Fruit fly (Drosophila melanogaster): ENCODE results near the gene CG6985.

CG6985 gene

dm6 chr3R:22740930-22741329 is at the start of gene CG6985, which contains the start of gene Dcr-1:
CG6985 (plus strand) TSS chr3R:22741150.
Dcr-1 (minus strand) TSS chr3R:22741091.
- TF ChIP-seq Rel (GFP tag; optimal IDR thresholded peaks at IDR 0.05) (no peak), Rel (tag; optimal IDR thresholded peaks at IDR 0.05) (peak; percentile 91), Sp1 (GFP tag; optimal IDR thresholded peaks at IDR 0.05) (no peak), ey (GFP tag; optimal IDR thresholded peaks at IDR 0.05) (no peak)

dm6 chr3R:22694659-22695058 is 46.3 kb upstream of the CG6985 start, which contains the start of gene cd:
cd (plus strand) TSS chr3R:22694959.
- TF ChIP-seq fru (GFP tag; optimal IDR thresholded peaks at IDR 0.05) (no peak), Dif (GFP tag; optimal IDR thresholded peaks at IDR 0.05; ENCODE audit: partially characterized antibody) (no peak), Sp1 (GFP tag; optimal IDR thresholded peaks at IDR 0.05) (no peak), Hr78 (GFP tag; optimal IDR thresholded peaks at IDR 0.05) (no peak), Dfd (GFP tag; optimal IDR thresholded peaks at IDR 0.05) (no peak), sv (GFP tag; optimal IDR thresholded peaks at IDR 0.05) (no peak), GATAd (GFP tag; optimal IDR thresholded peaks at IDR 0.05) (no peak), dsf (GFP tag; optimal IDR thresholded peaks at IDR 0.05; ENCODE audit: borderline replicate concordance) (no peak), usp (GFP tag; optimal IDR thresholded peaks at IDR 0.05) (no peak), pan (optimal IDR thresholded peaks at IDR 0.05) (no peak), rgr (GFP tag; optimal IDR thresholded peaks at IDR 0.05) (no peak), ey (GFP tag; optimal IDR thresholded peaks at IDR 0.05) (no peak), h (GFP tag; optimal IDR thresholded peaks at IDR 0.05) (no peak)

- TF ChIP-seq sv (GFP tag; optimal IDR thresholded peaks at IDR 0.05) (no peak), Dfd (GFP tag; optimal IDR thresholded peaks at IDR 0.05) (no peak), fru (GFP tag; optimal IDR thresholded peaks at IDR 0.05) (peak; percentile 65), N (GFP tag; optimal IDR thresholded peaks at IDR 0.05) (no peak), Dif (GFP tag; optimal IDR thresholded peaks at IDR 0.05; ENCODE audit: partially characterized antibody) (peak; percentile 25), CG9705 (GFP tag; optimal IDR thresholded peaks at IDR 0.05) (no peak)
Measured at dm6 chr3R:22698208-22698607, 42.7 kb upstream of the CG6985 start, which contains the start of gene Cyp6d4. Cyp6d4 (plus strand) TSS chr3R:22698319.

- TF ChIP-seq h (GFP tag; optimal IDR thresholded peaks at IDR 0.05) (no peak), CG32264 (GFP tag; optimal IDR thresholded peaks at IDR 0.05) (no peak), tai (GFP tag; optimal IDR thresholded peaks at IDR 0.05) (no peak), sage (GFP tag; optimal IDR thresholded peaks at IDR 0.05) (no peak), Myc (optimal IDR thresholded peaks at IDR 0.05) (no peak), Jra (GFP tag; optimal IDR thresholded peaks at IDR 0.05) (no peak), ey (GFP tag; optimal IDR thresholded peaks at IDR 0.05) (no peak), jim (GFP tag; optimal IDR thresholded peaks at IDR 0.05) (no peak), Rel (GFP tag; optimal IDR thresholded peaks at IDR 0.05) (no peak), Rel (tag; optimal IDR thresholded peaks at IDR 0.05) (no peak), Sp1 (GFP tag; optimal IDR thresholded peaks at IDR 0.05) (no peak), usp (GFP tag; optimal IDR thresholded peaks at IDR 0.05) (no peak), Hnf4 (GFP tag; optimal IDR thresholded peaks at IDR 0.05) (no peak), OdsH (GFP tag; optimal IDR thresholded peaks at IDR 0.05) (no peak), CG9705 (GFP tag; optimal IDR thresholded peaks at IDR 0.05) (no peak), woc (GFP tag; optimal IDR thresholded peaks at IDR 0.05) (no peak), Dif (GFP tag; optimal IDR thresholded peaks at IDR 0.05; ENCODE audit: partially characterized antibody) (no peak), brk (GFP tag; optimal IDR thresholded peaks at IDR 0.05) (no peak)
Measured at dm6 chr3R:22701793-22702192, 39.2 kb upstream of the CG6985 start, which contains the start of the genes CG6972 and CCAP. CG6972 (plus strand) TSS chr3R:22702007. CCAP (minus strand) TSS chr3R:22702084.

- TF ChIP-seq rgr (GFP tag; optimal IDR thresholded peaks at IDR 0.05): no peak
- no peak for TF ChIP-seq fru (GFP tag; optimal IDR thresholded peaks at IDR 0.05)
Measured at dm6 chr3R:22707178-22707577, 33.8 kb upstream of the CG6985 start, which contains the start of gene CG13842. CG13842 (minus strand) TSS chr3R:22707278.

dm6 chr3R:22710662-22711061 is 30.3 kb upstream of the CG6985 start, which contains the start of gene CG4907:
CG4907 (minus strand) TSS chr3R:22710762.
- TF ChIP-seq dsf (GFP tag; optimal IDR thresholded peaks at IDR 0.05; ENCODE audit: borderline replicate concordance) (no peak), CrebA (GFP tag; optimal IDR thresholded peaks at IDR 0.05; ENCODE audit: borderline replicate concordance) (no peak), CG9705 (GFP tag; optimal IDR thresholded peaks at IDR 0.05) (no peak), jim (GFP tag; optimal IDR thresholded peaks at IDR 0.05) (no peak), Hr83 (GFP tag; optimal IDR thresholded peaks at IDR 0.05; ENCODE audit: poor library complexity, severe bottlenecking) (no peak), psq (GFP tag; optimal IDR thresholded peaks at IDR 0.05) (no peak), Vsx2 (GFP tag; optimal IDR thresholded peaks at IDR 0.05; ENCODE audit: partially characterized antibody) (no peak), h (GFP tag; optimal IDR thresholded peaks at IDR 0.05) (no peak), dl (GFP tag; optimal IDR thresholded peaks at IDR 0.05; ENCODE audit: insufficient read depth in 1 of 2, partially characterized antibody in 2 of 2) (no peak), lola (GFP tag; optimal IDR thresholded peaks at IDR 0.05) (no peak), N (GFP tag; optimal IDR thresholded peaks at IDR 0.05) (no peak)
